Fruit fly (Drosophila melanogaster): ENCODE data around the gene CG12481.

CG12481 gene

DNA sequence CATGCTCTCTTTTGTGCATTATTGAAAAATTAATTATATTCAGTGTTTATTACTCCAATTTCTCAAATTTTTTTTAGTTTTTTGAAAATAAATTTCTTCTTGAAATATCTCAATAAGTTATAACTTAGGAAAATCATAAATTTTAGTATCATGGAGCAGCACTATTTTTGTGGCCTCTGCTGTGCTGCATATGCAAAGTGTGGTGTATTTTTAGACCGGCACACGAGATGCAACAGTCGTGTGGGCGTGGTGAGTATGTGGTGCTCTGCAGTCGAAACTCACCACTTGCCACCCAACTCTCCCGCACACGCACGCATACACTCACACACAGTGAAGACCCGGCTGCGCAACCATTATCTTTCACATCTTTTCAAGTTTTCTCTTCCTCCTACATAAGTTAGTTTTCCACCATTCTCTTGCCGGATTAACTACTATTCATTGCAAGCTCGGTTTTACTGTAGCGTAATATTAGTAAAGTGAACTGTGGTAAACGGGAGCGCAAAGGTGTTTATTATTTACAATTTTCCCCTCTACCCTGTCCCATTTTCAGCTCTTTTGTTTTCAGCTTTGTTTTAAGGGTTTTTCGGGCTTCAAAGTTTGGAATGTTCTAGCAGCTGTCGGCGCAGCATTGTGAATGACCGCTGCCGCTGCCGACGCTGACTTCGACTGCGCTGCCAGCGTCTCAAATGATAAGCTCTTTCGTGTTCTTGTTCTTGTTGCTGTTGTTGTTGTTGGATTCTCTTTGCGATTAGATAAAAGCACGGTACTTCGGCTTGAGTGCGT is 21.6 kb downstream of the CG12481 start (continued):
- TF ChIP-seq NfI (GFP tag; optimal IDR thresholded peaks at IDR 0.05) = peak; percentile 50
- TF ChIP-seq CG5953 (GFP tag; IDR thresholded peaks at IDR 0.05) = peak; percentile 43; the same call in 1 of the 2 replicates
- TF ChIP-seq grau (tag; optimal IDR thresholded peaks at IDR 0.05) = peak; percentile 86
- TF ChIP-seq B-H2 (GFP tag; optimal IDR thresholded peaks at IDR 0.05) = no peak
- peak; percentile 40 for TF ChIP-seq Nf-YB (GFP tag; optimal IDR thresholded peaks at IDR 0.05)
- TF ChIP-seq CG2889 (GFP tag; IDR thresholded peaks at IDR 0.05) = no peak
- no peak for TF ChIP-seq CG42726 (GFP tag; IDR thresholded peaks at IDR 0.05; ENCODE audit: partially characterized antibody)
- TF ChIP-seq CG11695 (GFP tag; IDR thresholded peaks at IDR 0.05) = peak; percentile 69; the same call in 2 of the 3 replicates
- TF ChIP-seq az2 (GFP tag; optimal IDR thresholded peaks at IDR 0.05) = peak; percentile 67
- peak; percentile 90 for TF ChIP-seq ci (GFP tag; IDR thresholded peaks at IDR 0.05)
- TF ChIP-seq CG31441 (GFP tag; IDR thresholded peaks at IDR 0.05) = peak; percentile 76
- peak; percentile 34; the same call in 1 of the 3 replicates for TF ChIP-seq B-H1 (GFP tag; IDR thresholded peaks at IDR 0.05)
- TF ChIP-seq sug (tag; optimal IDR thresholded peaks at IDR 0.05) = no peak
- no peak for TF ChIP-seq Dll (GFP tag; IDR thresholded peaks at IDR 0.05; ENCODE audit: partially characterized antibody)
- peak; percentile 37 for TF ChIP-seq Hsf (GFP tag; optimal IDR thresholded peaks at IDR 0.05)
- peak; percentile 64 for TF ChIP-seq CG15601 (tag; optimal IDR thresholded peaks at IDR 0.05)
- TF ChIP-seq ap (GFP tag; IDR thresholded peaks at IDR 0.05) = peak; percentile 58; the same call in 1 of the 2 replicates
- no peak for TF ChIP-seq CG34376 (GFP tag; optimal IDR thresholded peaks at IDR 0.05)
- no peak for TF ChIP-seq CG32532 (GFP tag; IDR thresholded peaks at IDR 0.05)
- peak; percentile 30 to 54 for TF ChIP-seq dpn (GFP tag; optimal IDR thresholded peaks at IDR 0.05)
- no peak for TF ChIP-seq zen2 (GFP tag; IDR thresholded peaks at IDR 0.05; ENCODE audit: partially characterized antibody)
- no peak for TF ChIP-seq tx (GFP tag; optimal IDR thresholded peaks at IDR 0.05)
- peak; percentile 42; the same call in 1 of the 3 replicates for TF ChIP-seq so (GFP tag; IDR thresholded peaks at IDR 0.05)
- TF ChIP-seq CG3726 (GFP tag; IDR thresholded peaks at IDR 0.05) = no peak
- peak; percentile 74 for TF ChIP-seq onecut (GFP tag; IDR thresholded peaks at IDR 0.05)
- TF ChIP-seq toy (GFP tag; IDR thresholded peaks at IDR 0.05) = no peak
- TF ChIP-seq CG9932 (GFP tag; IDR thresholded peaks at IDR 0.05) = no peak
- no peak for TF ChIP-seq repo (GFP tag; optimal IDR thresholded peaks at IDR 0.05)
- no peak for TF ChIP-seq CG15073 (GFP tag; optimal IDR thresholded peaks at IDR 0.05)
- no peak for TF ChIP-seq zfh2 (GFP tag; optimal IDR thresholded peaks at IDR 0.05)
- peak; percentile 22 for TF ChIP-seq CG33557 (GFP tag; optimal IDR thresholded peaks at IDR 0.05)
- TF ChIP-seq dimm (GFP tag; IDR thresholded peaks at IDR 0.05) = no peak
- peak; percentile 61; the same call in 1 of the 2 replicates for TF ChIP-seq CG32767 (GFP tag; IDR thresholded peaks at IDR 0.05)
- TF ChIP-seq CG15514 (GFP tag; optimal IDR thresholded peaks at IDR 0.05) = peak; percentile 27
- no peak for TF ChIP-seq Kr (GFP tag; optimal IDR thresholded peaks at IDR 0.05)
- TF ChIP-seq CG3995 (GFP tag; optimal IDR thresholded peaks at IDR 0.05) = no peak
- TF ChIP-seq CG11093 (GFP tag; IDR thresholded peaks at IDR 0.05) = no peak; the same call in 2 of the 3 replicates
- TF ChIP-seq Med (GFP tag) = peak; percentile 68
- TF ChIP-seq mam (GFP tag; optimal IDR thresholded peaks at IDR 0.05) = no peak
- no peak for TF ChIP-seq Doc3 (GFP tag; IDR thresholded peaks at IDR 0.05; ENCODE audit: partially characterized antibody)
- TF ChIP-seq stwl (tag; optimal IDR thresholded peaks at IDR 0.05) = peak; percentile 20
- TF ChIP-seq sc (optimal IDR thresholded peaks at IDR 0.05) = no peak
- TF ChIP-seq sc (GFP tag; optimal IDR thresholded peaks at IDR 0.05) = peak; percentile 42
- 0 out of 3 replicates have a peak, but pooled peaks have one; percentile 44 for TF ChIP-seq CG34422 (GFP tag; IDR thresholded peaks at IDR 0.05)
- TF ChIP-seq CG1602 (GFP tag; optimal IDR thresholded peaks at IDR 0.05) = peak; percentile 40
- no peak for TF ChIP-seq emc (GFP tag; optimal IDR thresholded peaks at IDR 0.05)
- TF ChIP-seq HLHmδ (GFP tag; optimal IDR thresholded peaks at IDR 0.05) = peak; percentile 59
- peak; percentile 33 for TF ChIP-seq lilli (GFP tag; optimal IDR thresholded peaks at IDR 0.05)
- 0 out of 2 replicates have a peak, but pooled peaks have one; percentile 21 for TF ChIP-seq esg (GFP tag; conservative IDR thresholded peaks at IDR 0.05)
- no peak for TF ChIP-seq BEAF-32 (GFP tag; optimal IDR thresholded peaks at IDR 0.05)
